Fruit fly (Drosophila melanogaster) whole organism, larva: ENCODE data around the gene CG11891.
A peak's percentile ranks its signal among the peaks of the same experiment; 100 is the strongest.

Source experiments
- noc ChIP-seq: fragments of 200-800 bp; sonication (Bioruptor generic); optimal IDR thresholded peaks from 3 replicates; lab custom pipeline; 2019; ENCODE audit warnings: missing biosample characterization, mild to moderate bottlenecking, missing genetic modification characterization, moderate library complexity

The CG11891 gene

DNA sequence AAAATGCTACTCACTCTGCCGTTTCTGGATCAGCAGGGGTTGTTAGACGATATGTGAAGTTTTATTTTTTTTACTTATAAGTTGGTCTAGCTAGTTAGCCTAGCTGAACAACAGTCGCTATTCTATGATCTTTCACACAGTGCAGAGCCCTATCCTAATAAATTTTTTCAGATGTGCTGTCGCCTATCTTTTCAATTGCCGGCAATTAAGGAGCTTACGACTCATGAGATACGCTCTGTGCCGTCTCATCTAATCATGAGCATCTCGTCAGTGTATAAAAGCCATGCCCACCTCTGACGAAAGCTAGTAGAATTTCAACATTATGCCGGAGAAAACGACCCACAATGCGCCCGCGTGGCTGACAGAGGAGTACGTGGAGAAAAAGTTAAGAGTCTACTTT, at the start of gene CG11891, which contains the start of gene CG11889:
Gene CG11891, plus strand, starts transcription at position 301 of the 400 bp plus-strand sequence.
Gene CG11889, plus strand, starts transcription at position 301 of the 400 bp plus-strand sequence.
- peak; percentile 9 for TF ChIP-seq noc (tag; lab: Kevin White, UChicago)

DNA sequence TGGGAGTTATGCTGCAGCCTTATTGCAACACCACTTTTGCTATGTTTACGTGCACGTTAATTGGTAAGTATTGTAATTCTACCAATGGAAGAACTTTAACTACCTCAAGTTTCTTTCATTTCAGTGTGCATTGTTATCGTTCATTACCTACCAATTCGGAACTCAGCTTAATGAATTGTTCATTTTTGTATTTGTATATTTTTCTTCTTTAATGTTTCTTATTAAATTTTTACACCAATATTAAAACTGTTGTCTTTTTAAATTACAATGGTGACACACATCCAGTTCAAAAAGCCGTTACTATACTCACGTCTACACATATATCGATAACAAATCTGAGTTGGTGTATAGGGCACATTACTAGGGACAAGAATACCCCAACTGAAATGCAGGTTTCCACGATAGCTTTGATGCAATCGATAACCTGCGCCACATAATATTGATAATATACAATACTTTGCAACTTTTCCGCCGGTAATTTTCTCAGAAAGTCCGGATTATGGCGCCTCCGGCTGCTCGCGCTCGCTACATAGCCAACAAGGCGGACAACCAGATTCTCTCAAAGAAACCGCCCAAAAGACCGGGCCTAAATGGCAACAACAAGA, 48.7 kb upstream of the CG11891 start, which contains the start of gene Alg9:
Gene Alg9, plus strand, starts transcription at position 387 of the 605 bp plus-strand sequence.
- no peak for TF ChIP-seq noc (tag; lab: Kevin White, UChicago)

DNA sequence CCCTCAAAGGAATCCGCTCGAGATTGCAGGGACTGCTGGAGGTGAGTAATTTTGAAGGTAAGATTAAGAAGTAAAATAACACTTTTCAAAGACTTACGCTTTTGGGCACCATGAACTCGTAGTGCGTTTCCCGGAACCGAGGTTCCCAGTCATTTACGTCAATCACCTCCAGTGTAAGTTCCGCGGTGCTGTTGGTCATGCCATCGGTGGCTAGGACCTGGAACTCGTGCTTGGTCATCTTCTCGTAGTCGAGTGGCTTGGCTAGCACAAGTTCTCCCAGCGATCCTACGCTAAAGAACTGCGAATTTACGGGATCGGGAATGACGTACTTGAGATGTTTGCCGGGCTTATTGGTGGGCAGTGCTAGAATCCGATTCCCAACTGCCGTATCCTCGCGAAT, 44.5 kb upstream of the CG11891 start:
- TF ChIP-seq noc (tag; lab: Kevin White, UChicago), result no peak

DNA sequence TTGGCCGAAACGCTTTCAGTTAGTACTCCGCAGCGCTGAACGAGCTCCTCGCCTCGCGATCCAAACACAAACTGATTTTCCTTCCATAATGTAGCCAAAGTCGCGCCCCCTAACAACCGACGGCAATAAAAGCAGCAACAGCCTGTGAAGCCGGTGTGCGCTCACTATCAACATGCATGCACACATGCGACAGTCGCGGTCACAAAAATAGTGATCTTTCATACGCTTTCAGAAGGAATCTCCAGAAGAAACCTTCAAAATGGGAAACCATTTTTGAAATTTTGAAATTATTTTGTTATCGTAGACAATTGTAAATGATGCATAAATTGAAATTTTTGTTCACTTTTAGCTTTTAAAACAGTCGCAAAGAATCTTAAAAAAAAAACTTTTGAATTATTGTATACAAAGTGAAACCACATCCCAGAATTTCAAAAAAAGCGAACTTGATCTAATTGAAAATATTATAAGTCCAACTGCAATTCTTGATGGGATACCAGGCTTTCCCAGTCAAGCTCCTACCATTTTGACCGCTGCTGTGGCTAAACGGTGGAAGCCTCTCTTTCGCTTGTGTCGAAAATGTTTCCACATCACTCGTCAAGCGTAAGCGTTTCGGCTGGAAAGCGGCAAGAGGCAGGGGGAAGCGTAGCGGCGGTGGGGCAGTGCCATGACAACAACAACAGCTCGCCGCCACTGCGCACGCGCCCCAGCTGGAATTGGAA, 37.6 kb upstream of the CG11891 start, which contains the start of gene Cad96Cb:
Gene Cad96Cb, minus strand, starts transcription at position 51 of the 719 bp plus-strand sequence.
- no peak for TF ChIP-seq noc (tag; lab: Kevin White, UChicago)

DNA sequence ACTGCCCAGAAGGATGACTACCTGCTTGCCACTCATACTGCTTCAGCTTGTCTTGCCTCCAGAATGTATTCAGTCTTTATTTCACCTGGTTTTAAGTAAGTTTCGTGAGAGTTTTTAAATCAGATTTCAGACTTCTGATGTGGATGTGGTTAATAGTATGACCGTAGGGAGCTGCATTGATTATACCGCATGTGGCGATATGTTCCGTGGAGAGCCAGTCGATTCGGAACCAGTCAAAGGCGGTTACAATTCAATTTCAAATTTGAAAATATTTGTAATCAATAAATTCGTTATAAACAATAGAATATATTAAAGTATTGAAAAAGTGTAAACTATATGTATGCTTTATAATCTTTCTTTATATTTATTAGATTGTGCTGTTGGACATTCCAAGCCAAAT, 34.6 kb upstream of the CG11891 start, which contains the start of gene Sil1:
Gene Sil1, minus strand, starts transcription at position 168 of the 400 bp plus-strand sequence.
- TF ChIP-seq noc (tag; lab: Kevin White, UChicago), result no peak

DNA sequence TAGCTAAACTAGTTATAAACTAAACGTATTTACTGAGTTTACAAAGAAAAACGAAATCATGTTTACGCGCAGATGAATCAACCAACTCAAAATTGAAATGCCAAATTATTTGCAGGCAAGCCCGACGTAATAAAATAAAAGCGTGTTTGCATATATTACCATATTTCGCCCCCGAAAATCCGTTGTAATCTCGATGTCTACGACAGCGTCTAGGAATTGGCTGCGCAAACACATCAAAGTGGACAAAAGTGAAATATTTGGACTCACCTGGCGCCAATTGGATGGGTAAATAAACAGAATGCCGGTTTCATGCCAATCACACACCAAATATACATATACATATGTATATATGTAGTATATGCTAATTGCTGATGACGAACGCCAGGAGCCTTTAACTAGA, 33.9 kb upstream of the CG11891 start:
- no peak for TF ChIP-seq noc (tag; lab: Kevin White, UChicago)

DNA sequence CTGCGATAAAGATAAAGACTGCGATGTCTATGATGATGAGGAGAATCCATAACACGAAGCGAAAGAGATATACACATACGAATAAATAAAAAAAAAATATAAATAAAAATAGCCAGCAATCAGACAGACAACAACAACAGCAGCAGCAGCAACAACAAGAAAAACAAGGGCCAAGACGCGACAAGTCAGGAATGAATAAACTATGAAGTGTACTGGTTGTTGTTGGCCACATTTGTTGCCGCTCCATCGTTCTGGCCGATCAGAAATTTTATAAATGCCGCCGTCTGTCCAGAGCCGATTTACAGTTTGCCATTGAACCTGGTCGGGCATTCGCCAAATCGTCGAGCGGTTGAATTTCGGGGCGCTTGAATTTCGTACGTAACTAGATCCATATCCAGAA, 32.7 kb upstream of the CG11891 start, which contains the start of gene Jhbp7:
Gene Jhbp7, plus strand, starts transcription at position 301 of the 400 bp plus-strand sequence.
- no peak for TF ChIP-seq noc (tag; lab: Kevin White, UChicago)

DNA sequence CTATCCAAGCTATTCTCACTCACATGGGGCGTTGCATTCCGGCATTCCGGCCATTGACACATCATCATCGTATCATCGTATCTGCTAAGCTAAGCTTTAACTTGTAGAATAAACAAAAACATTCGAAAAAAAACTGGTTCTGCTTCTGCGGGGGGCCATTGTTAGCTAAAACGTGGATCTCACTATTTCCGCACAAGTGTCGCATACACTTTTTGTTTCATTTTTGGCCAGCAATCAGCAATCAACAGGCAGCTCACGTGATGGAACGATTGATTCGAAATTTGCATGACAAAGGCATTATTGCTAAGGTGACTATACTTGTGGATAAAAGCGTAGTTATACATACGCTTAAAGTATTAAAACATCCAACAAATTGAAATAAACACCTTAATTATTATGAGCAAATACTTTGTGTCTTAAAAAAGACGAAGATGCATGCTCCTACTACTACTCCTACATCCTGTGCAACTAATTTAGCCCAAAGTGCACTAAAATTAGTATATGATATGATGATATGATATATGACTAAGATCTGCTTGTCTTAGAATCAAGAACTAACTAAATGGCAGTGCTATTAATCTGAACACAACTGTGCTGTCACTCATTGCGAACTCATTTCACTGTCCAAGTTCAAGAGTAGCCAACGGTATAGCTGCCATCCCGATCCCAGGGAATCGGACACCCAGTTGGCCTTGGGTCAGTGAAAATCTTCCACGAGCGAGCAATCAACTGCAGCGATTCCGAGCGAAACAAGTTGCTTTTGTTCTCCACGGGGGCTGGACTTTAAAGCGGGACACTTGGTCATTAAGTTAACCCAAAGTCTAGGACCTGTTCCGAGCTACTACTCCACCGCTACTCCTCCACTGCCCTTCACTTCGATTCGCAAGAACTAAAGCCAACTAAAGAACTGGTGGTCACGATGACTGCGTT, 31.0 kb upstream of the CG11891 start:
- no peak for TF ChIP-seq noc (tag; lab: Kevin White, UChicago)

DNA sequence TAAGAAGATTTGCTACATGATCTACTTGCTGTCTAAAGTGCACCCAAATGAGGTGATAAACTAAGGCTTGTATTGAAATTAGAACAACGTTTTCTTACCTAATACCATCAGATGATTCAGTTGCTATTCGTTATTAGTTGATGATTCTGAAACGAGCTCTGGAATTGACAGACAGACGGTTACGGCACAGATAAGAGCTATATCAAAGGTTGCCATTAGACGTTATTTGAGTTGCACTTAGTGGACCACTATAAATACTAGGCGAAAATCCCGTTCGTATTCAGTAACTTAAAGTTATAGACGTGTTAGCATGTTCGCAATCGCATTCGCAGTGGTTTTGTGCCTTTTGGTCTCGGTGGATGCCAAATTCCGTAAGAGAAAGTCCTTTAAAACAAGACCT, 30.1 kb upstream of the CG11891 start, which contains the start of gene to:
Gene to, plus strand, starts transcription at position 301 of the 400 bp plus-strand sequence.
- TF ChIP-seq noc (tag; lab: Kevin White, UChicago), result no peak

DNA sequence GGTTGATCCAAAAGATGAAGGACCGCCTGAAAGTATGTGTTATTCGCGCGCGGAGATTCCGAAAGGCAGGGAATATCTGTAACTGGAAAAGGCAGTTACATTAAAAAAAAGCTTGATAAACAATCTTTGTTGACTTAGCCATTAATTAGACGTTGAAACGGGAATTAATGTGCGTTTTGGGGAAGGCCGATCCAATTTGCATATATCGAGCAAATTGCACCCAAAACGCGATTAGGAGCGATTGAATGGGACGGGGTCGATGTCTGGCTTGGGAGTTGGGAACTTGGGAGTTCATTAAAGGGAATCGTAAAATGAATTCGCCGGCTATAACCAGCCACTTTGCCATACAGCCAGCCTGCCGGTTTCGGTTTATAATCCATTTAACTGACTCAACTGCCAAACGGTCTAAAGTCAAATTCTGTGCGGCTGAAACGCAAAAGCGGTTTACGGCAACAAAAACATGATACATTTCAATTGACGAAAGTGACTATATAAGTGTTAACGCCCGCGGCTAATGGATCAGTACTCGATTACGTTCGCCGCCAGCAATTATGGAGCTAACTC, 28.4 kb upstream of the CG11891 start, which contains the start of gene CG11854:
Gene CG11854, plus strand, starts transcription at position 514 of the 564 bp plus-strand sequence.
- no peak for TF ChIP-seq noc (tag; lab: Kevin White, UChicago)

DNA sequence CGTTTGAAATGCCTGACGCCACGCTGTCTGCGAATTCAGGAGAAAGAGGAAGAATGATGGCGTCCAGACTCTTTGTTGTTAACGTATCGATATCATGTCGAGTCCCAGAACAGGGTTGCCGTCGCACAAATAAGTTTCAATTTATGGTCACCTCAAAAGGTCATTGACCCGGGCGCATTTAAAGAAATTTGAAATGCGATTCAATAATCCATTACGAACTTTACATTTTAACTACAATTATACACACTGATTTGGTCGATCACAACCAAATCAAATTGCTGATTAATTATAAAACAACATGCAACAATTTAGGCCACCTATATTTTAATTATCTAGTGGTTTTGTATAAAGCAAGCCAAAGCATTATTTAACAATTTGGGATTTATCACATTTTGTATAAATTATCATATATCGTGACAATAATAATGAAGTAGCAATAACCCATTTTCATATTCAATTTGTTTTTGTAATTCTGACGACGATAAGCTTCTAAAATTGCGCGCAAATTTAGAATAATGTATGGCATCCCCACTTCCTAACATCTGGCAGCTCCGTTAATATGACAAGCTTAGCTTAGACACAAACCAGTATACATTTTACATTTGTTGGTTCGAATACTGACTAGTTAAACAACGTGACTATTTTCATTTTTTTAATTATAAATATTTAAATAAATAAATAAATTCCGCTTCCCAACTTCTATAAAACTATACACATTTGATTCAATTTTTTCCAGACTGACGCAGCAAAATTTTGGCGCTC, 24.8 kb upstream of the CG11891 start, which contains the start of gene bam:
Gene bam, minus strand, starts transcription at position 58 of the 762 bp plus-strand sequence.
- TF ChIP-seq noc (tag; lab: Kevin White, UChicago), result no peak

DNA sequence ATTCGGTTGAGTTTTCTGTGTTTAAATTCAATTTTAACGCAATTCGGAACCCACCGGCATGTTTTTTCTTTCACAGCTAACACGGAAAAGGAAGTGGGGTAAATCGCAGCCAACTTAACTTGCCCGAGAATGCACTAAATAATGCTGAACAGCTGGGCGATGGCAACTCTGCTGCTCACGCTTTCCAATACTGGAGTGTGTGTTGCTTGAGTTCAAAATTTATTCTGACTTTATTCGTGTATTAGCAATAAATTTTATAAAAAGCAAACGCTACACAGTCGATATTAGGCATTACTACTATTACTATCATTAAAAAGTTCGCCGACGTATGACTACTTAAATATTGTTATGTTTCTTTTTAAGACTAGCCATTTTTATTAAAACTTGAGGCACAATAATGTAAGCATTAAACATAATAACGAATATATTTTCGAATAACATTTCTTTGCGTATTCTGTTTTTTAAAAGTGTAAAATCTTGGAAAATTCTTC, 22.6 kb upstream of the CG11891 start, which contains the start of the genes RpS27 and Nup37:
Gene RpS27, minus strand, starts transcription at position 136 of the 491 bp plus-strand sequence.
Gene Nup37, plus strand, starts transcription at position 280 of the 491 bp plus-strand sequence.
- peak; percentile 86 for TF ChIP-seq noc (tag; lab: Kevin White, UChicago)
